Worm (Caenorhabditis elegans) whole organism, L3 larva: ENCODE results near the gene F08G12.3.
A peak's percentile ranks its signal among the peaks of the same experiment; 100 is the strongest.

Experiments
- ama-1 ChIP-seq: fragments of 150-350 bp; optimal IDR thresholded peaks from 2 replicates; lab custom pipeline; 2018
- ceh-16 ChIP-seq: sonication (generic microtip); optimal IDR thresholded peaks from 2 replicates; lab custom pipeline; 2017; ENCODE audit warnings: missing biosample characterization, missing genetic modification characterization
- egl-27 ChIP-seq: sonication (generic microtip); optimal IDR thresholded peaks from 4 replicates; lab custom pipeline; 2017; ENCODE audit warnings: missing biosample characterization, missing genetic modification reagents, missing genetic modification characterization
- lin-15B ChIP-seq: fragments of 150-350 bp; optimal IDR thresholded peaks from 2 replicates; lab custom pipeline; 2014; ENCODE audit warnings: missing biosample characterization, missing genetic modification characterization
- mdl-1 ChIP-seq: fragments of 150-350 bp; optimal IDR thresholded peaks from 2 replicates; lab custom pipeline; 2014; ENCODE audit warnings: missing biosample characterization, missing genetic modification characterization
- nhr-25 ChIP-seq: sonication (generic microtip); optimal IDR thresholded peaks from 2 replicates; lab custom pipeline; 2017; ENCODE audit warnings: missing biosample characterization, missing genetic modification characterization
- nhr-77 ChIP-seq: fragments of 150-350 bp; optimal IDR thresholded peaks from 2 replicates; lab custom pipeline; 2014; ENCODE audit warnings: missing biosample characterization, missing genetic modification characterization
- pha-4 ChIP-seq: fragments of 150-350 bp; optimal IDR thresholded peaks from 2 replicates; lab custom pipeline; 2014; ENCODE audit warnings: missing biosample characterization, missing genetic modification reagents, missing genetic modification characterization
- pqm-1 ChIP-seq: fragments of 150-350 bp; optimal IDR thresholded peaks from 2 replicates; lab custom pipeline; 2017; ENCODE audit warnings: missing biosample characterization, missing genetic modification characterization, inconsistent platforms
- zag-1 ChIP-seq: fragments of 150-350 bp; optimal IDR thresholded peaks from 2 replicates; lab custom pipeline; 2014; ENCODE audit warnings: missing biosample characterization, missing genetic modification characterization
- ztf-4 ChIP-seq: fragments of 150-350 bp; optimal IDR thresholded peaks from 2 replicates; lab custom pipeline; 2014; ENCODE audit warnings: missing biosample characterization, missing genetic modification characterization

DNA sequence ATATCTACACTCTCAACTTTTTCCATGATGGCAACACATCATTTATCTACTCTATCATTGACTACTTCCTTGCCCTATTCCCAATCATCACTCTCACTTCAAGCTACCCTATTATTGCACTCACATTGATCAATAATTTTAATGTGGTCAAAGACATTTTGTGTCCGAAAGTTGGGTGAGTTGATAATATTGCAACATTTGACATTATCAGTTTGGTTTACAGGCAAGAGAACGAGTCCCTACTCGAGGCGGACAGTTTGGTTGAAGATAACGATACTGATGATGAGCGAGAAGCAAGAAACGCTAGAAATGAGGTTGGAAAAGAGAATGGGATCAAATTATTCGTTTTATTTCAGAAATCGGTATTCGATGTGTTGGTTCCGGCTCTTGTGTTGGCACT is 35.3 kb upstream of the F08G12.3 start:
- TF ChIP-seq zag-1 (tag; lab: Kevin White, UChicago) (no peak), pqm-1 (tag; lab: Kevin White, UChicago) (peak; percentile 84), ztf-4 (tag; lab: Kevin White, UChicago) (no peak), pha-4 (tag; lab: Kevin White, UChicago) (no peak), ama-1 (lab: Kevin White, UChicago) (no peak), mdl-1 (tag; lab: Kevin White, UChicago) (no peak), nhr-77 (tag; lab: Kevin White, UChicago) (no peak), ceh-16 (tag; lab: Kevin White, UChicago) (no peak), egl-27 (tag; lab: Kevin White, UChicago) (no peak), nhr-25 (tag; lab: Kevin White, UChicago) (no peak), lin-15B (tag; lab: Kevin White, UChicago) (no peak)
